Fruit fly (Drosophila melanogaster): ENCODE measurements around the gene Acsf3.
A peak's percentile ranks its signal among the peaks of the same experiment; 100 is the strongest.

The Acsf3 gene

dm6 chrX:7333298-7333743 is 4.5 kb downstream of the Acsf3 start (continued):
- TF ChIP-seq CG3726 (GFP tag; IDR thresholded peaks at IDR 0.05) (no peak), Chrac-16 (GFP tag; optimal IDR thresholded peaks at IDR 0.05) (no peak), Ets97D (GFP tag; optimal IDR thresholded peaks at IDR 0.05) (no peak), bsh (GFP tag; optimal IDR thresholded peaks at IDR 0.05) (peak in 1 of 2 experiments; percentile 42), sc (optimal IDR thresholded peaks at IDR 0.05) (no peak), sc (GFP tag; optimal IDR thresholded peaks at IDR 0.05) (peak; percentile 51), salm (tag; optimal IDR thresholded peaks at IDR 0.05) (no peak), wdn (GFP tag; IDR thresholded peaks at IDR 0.05) (peak; percentile 38; the same call in 1 of the 2 replicates), CG9609 (GFP tag; optimal IDR thresholded peaks at IDR 0.05) (no peak), E2f1 (GFP tag; IDR thresholded peaks at IDR 0.05) (peak; percentile 20; the same call in 1 of the 2 replicates), CG8944 (GFP tag; optimal IDR thresholded peaks at IDR 0.05) (peak; percentile 38), Blimp-1 (GFP tag; optimal IDR thresholded peaks at IDR 0.05) (peak; percentile 20), H2.0 (GFP tag; IDR thresholded peaks at IDR 0.05) (0 out of 2 replicates have a peak, but pooled peaks have one; percentile 8), hb (GFP tag; IDR thresholded peaks at IDR 0.05; ENCODE audit: partially characterized antibody) (no peak), ems (GFP tag; optimal IDR thresholded peaks at IDR 0.05) (no peak), z (GFP tag; IDR thresholded peaks at IDR 0.05) (peak; percentile 58; the same call in 1 of the 3 replicates), CG5953 (GFP tag; IDR thresholded peaks at IDR 0.05) (peak; percentile 54; the same call in 1 of the 2 replicates), CG4707 (GFP tag; optimal IDR thresholded peaks at IDR 0.05) (peak; percentile 64), nerfin-1 (tag; optimal IDR thresholded peaks at IDR 0.05) (peak; percentile 28), maf-S (GFP tag; optimal IDR thresholded peaks at IDR 0.05) (peak; percentile 31), Hey (tag; optimal IDR thresholded peaks at IDR 0.05) (peak; percentile 17), jigr1 (GFP tag; IDR thresholded peaks at IDR 0.05) (no peak), CG17829 (tag; optimal IDR thresholded peaks at IDR 0.05) (no peak), CG3407 (GFP tag; optimal IDR thresholded peaks at IDR 0.05) (peak; percentile 64), Elba2 (GFP tag; optimal IDR thresholded peaks at IDR 0.05) (no peak), ewg (GFP tag; optimal IDR thresholded peaks at IDR 0.05) (no peak), HLH3B (GFP tag; IDR thresholded peaks at IDR 0.05) (peak; percentile 59; the same call in 1 of the 2 replicates), CG9215 (GFP tag; IDR thresholded peaks at IDR 0.05) (no peak), CG15479 (GFP tag; optimal IDR thresholded peaks at IDR 0.05) (peak; percentile 4), nerfin-2 (GFP tag; IDR thresholded peaks at IDR 0.05; ENCODE audit: partially characterized antibody) (no peak), Max (GFP tag; optimal IDR thresholded peaks at IDR 0.05) (no peak), CG8924 (tag; optimal IDR thresholded peaks at IDR 0.05) (no peak), chn (GFP tag; optimal IDR thresholded peaks at IDR 0.05) (no peak), CG6175 (GFP tag; IDR thresholded peaks at IDR 0.05) (no peak), Fer2 (tag; optimal IDR thresholded peaks at IDR 0.05) (peak; percentile 10), CG3065 (GFP tag; optimal IDR thresholded peaks at IDR 0.05) (peak; percentile 25), Optix (GFP tag; IDR thresholded peaks at IDR 0.05) (no peak), ERR (GFP tag; optimal IDR thresholded peaks at IDR 0.05) (no peak), gem (tag; optimal IDR thresholded peaks at IDR 0.05) (peak; percentile 33), D (optimal IDR thresholded peaks at IDR 0.05) (no peak), D (GFP tag; optimal IDR thresholded peaks at IDR 0.05) (peak; percentile 39), pros (GFP tag; optimal IDR thresholded peaks at IDR 0.05) (no peak), sug (tag; optimal IDR thresholded peaks at IDR 0.05) (peak; percentile 37), dmrt11E (tag; optimal IDR thresholded peaks at IDR 0.05) (peak; percentile 56), NC2α (GFP tag; optimal IDR thresholded peaks at IDR 0.05) (peak; percentile 18), fd64A (GFP tag; optimal IDR thresholded peaks at IDR 0.05) (peak; percentile 72), CG9817 (tag; optimal IDR thresholded peaks at IDR 0.05) (no peak), HmgZ (tag; optimal IDR thresholded peaks at IDR 0.05) (peak; percentile 53), PHDP (tag; optimal IDR thresholded peaks at IDR 0.05) (no peak), CG2202 (tag; optimal IDR thresholded peaks at IDR 0.05) (peak; percentile 40), gsb-n (tag; optimal IDR thresholded peaks at IDR 0.05) (peak; percentile 54)
